Worm (Caenorhabditis elegans): ENCODE measurements around the gene ckk-1.
A peak's percentile ranks its signal among the peaks of the same experiment; 100 is the strongest.

ckk-1 gene

ce11 chrIII:5667952-5668489, 32.7 kb downstream of the ckk-1 start:
- TF ChIP-seq fos-1 (tag; optimal IDR thresholded peaks at IDR 0.05), result peak; percentile 49
- TF ChIP-seq F13H6.1 (tag; optimal IDR thresholded peaks at IDR 0.05), result peak; percentile 5
- TF ChIP-seq nhr-237 (tag; optimal IDR thresholded peaks at IDR 0.05), result no peak
- no peak for TF ChIP-seq lin-39 (tag; optimal IDR thresholded peaks at IDR 0.05)
- no peak for TF ChIP-seq dmd-4 (tag; optimal IDR thresholded peaks at IDR 0.05)
- peak; percentile 15 for TF ChIP-seq nhr-129 (tag; optimal IDR thresholded peaks at IDR 0.05)
- no peak for TF ChIP-seq unc-55 (GFP tag; optimal IDR thresholded peaks at IDR 0.05)
- TF ChIP-seq ceh-16 (tag; optimal IDR thresholded peaks at IDR 0.05), result peak; percentile 65
- TF ChIP-seq nhr-6 (tag; optimal IDR thresholded peaks at IDR 0.05), result no peak
- no peak for TF ChIP-seq peb-1 (tag; optimal IDR thresholded peaks at IDR 0.05)
- TF ChIP-seq crh-2 (tag; optimal IDR thresholded peaks at IDR 0.05), result peak; percentile 32
- TF ChIP-seq ZK546.5 (tag; optimal IDR thresholded peaks at IDR 0.05), result no peak
- TF ChIP-seq C34F6.9 (tag; optimal IDR thresholded peaks at IDR 0.05), result peak; percentile 34
- peak; percentile 31 for TF ChIP-seq nhr-25 (tag; optimal IDR thresholded peaks at IDR 0.05)
- no peak for TF ChIP-seq elt-1 (tag; optimal IDR thresholded peaks at IDR 0.05)
- TF ChIP-seq zag-1 (tag; optimal IDR thresholded peaks at IDR 0.05), result no peak
- TF ChIP-seq egl-27 (tag; optimal IDR thresholded peaks at IDR 0.05), result no peak

ce11 chrIII:5674196-5674595, 38.9 kb downstream of the ckk-1 start:
- no peak for TF ChIP-seq sem-4 (tag; optimal IDR thresholded peaks at IDR 0.05)
- TF ChIP-seq sma-9 (GFP tag; optimal IDR thresholded peaks at IDR 0.05), result no peak
- no peak for TF ChIP-seq sma-9 (tag; optimal IDR thresholded peaks at IDR 0.05)
- TF ChIP-seq skn-1 (tag; optimal IDR thresholded peaks at IDR 0.05), result no peak
- no peak for TF ChIP-seq blmp-1 (tag; optimal IDR thresholded peaks at IDR 0.05; ENCODE audit: insufficient read depth)
- no peak for TF ChIP-seq nhr-77 (tag; optimal IDR thresholded peaks at IDR 0.05)
- no peak for TF ChIP-seq Y55F3AM.14 (GFP tag; optimal IDR thresholded peaks at IDR 0.05)
- TF ChIP-seq lsy-2 (tag; optimal IDR thresholded peaks at IDR 0.05), result no peak
- TF ChIP-seq nhr-21 (tag; optimal IDR thresholded peaks at IDR 0.05), result no peak
- no peak for TF ChIP-seq lin-13 (GFP tag; optimal IDR thresholded peaks at IDR 0.05)
- TF ChIP-seq unc-39 (tag; optimal IDR thresholded peaks at IDR 0.05), result no peak
- TF ChIP-seq nhr-10 (tag; optimal IDR thresholded peaks at IDR 0.05), result no peak
- no peak for TF ChIP-seq ama-1 (optimal IDR thresholded peaks at IDR 0.05)
- no peak for TF ChIP-seq ceh-82 (tag; optimal IDR thresholded peaks at IDR 0.05)
- TF ChIP-seq zag-1 (tag; optimal IDR thresholded peaks at IDR 0.05), result no peak
- TF ChIP-seq snpc-4 (tag; optimal IDR thresholded peaks at IDR 0.05), result no peak
- TF ChIP-seq elt-1 (tag; optimal IDR thresholded peaks at IDR 0.05), result no peak

DNA sequence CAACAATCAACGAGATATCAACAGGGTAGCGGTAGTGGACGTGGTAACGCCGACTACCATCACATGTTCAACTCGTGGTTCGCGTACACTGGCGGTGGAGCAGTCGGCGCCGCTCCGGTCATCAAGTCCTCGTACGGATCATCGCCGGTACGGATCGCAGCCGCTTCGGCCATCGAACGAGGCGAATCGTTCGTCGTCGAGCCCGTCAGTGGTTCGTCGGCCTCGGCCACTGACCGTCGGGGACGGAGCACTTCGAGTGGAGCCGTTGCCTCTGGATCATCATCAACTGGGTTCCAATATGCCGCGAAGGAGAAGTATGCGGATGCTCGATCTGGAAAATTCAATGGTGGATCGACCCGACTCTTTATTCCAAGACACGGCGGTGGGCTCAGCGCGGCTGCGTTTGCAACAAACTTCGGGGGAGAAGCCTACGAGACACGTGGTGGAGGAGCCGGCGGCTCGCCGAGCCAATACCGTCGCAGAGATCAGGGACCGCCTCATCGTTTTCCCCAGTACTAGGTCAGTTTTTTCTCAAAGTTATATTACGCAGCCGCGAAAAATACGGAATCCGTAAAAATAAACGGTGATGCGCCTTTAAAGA, 40.2 kb downstream of the ckk-1 start:
- TF ChIP-seq ZK546.5 (tag; optimal IDR thresholded peaks at IDR 0.05) (no peak), elt-3 (tag; optimal IDR thresholded peaks at IDR 0.05) (no peak), peb-1 (tag; optimal IDR thresholded peaks at IDR 0.05) (no peak), nhr-77 (tag; optimal IDR thresholded peaks at IDR 0.05) (no peak), lin-11 (tag; optimal IDR thresholded peaks at IDR 0.05) (no peak), sma-9 (GFP tag; optimal IDR thresholded peaks at IDR 0.05) (no peak), sma-9 (tag; optimal IDR thresholded peaks at IDR 0.05) (no peak), snpc-4 (tag; optimal IDR thresholded peaks at IDR 0.05) (no peak)

DNA sequence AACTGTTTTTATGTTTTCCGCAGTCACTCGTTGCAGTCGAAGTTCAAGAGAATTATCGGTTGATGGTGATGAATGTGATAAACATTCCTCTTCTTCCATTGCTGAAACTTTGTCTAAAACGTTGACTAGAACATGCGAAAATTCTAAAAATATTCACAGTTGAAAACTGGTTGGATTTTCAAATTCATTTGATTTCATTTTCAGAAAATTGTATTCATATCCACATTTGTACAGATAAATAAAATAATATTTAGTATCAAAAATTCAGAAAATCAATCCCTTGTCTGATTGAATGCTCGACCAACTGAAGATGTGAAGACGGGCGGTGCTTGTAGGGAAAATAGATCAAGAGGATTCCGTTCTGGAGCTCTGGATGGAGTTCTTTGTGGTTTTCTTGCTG, 42.5 kb downstream of the ckk-1 start, which contains the start of gene F54E7.9:
TSS of gene F54E7.9 (minus strand) at position 101 of the 400 bp plus-strand sequence.
- TF ChIP-seq zag-1 (tag; optimal IDR thresholded peaks at IDR 0.05), result no peak
- TF ChIP-seq elt-3 (tag; optimal IDR thresholded peaks at IDR 0.05), result no peak
- no peak for TF ChIP-seq ama-1 (optimal IDR thresholded peaks at IDR 0.05)
- no peak for TF ChIP-seq blmp-1 (tag; optimal IDR thresholded peaks at IDR 0.05; ENCODE audit: insufficient read depth)
- no peak for TF ChIP-seq skn-1 (tag; optimal IDR thresholded peaks at IDR 0.05)
- TF ChIP-seq ztf-4 (tag; optimal IDR thresholded peaks at IDR 0.05), result no peak
- TF ChIP-seq nhr-129 (tag; optimal IDR thresholded peaks at IDR 0.05), result no peak
- no peak for TF ChIP-seq unc-55 (GFP tag; optimal IDR thresholded peaks at IDR 0.05)
- no peak for TF ChIP-seq nhr-6 (tag; optimal IDR thresholded peaks at IDR 0.05)
- no peak for TF ChIP-seq sem-4 (tag; optimal IDR thresholded peaks at IDR 0.05)
- no peak for TF ChIP-seq egl-27 (tag; optimal IDR thresholded peaks at IDR 0.05)
- TF ChIP-seq fos-1 (tag; optimal IDR thresholded peaks at IDR 0.05), result no peak
- TF ChIP-seq nhr-10 (tag; optimal IDR thresholded peaks at IDR 0.05), result no peak
- no peak for TF ChIP-seq Y55F3AM.14 (GFP tag; optimal IDR thresholded peaks at IDR 0.05)
- no peak for TF ChIP-seq ZK546.5 (tag; optimal IDR thresholded peaks at IDR 0.05)
- TF ChIP-seq elt-1 (tag; optimal IDR thresholded peaks at IDR 0.05), result no peak

All from whole organism, L2 larva.